Fruit fly (Drosophila melanogaster) Kc167 (cell line): ENCODE measurements around the gene CG12099.

ENCODE experiments used
- h ChIP-seq: fragments of >200 bp; optimal IDR thresholded peaks from 3 replicates; lab custom pipeline; 2018; ENCODE audit warnings: missing external identifiers
- insv ChIP-seq: fragments of >200 bp; optimal IDR thresholded peaks from 3 replicates; lab custom pipeline; 2018; ENCODE audit warnings: missing external identifiers
- psq ChIP-seq: fragments of >200 bp; optimal IDR thresholded peaks from 2 replicates; lab custom pipeline; 2017; ENCODE audit warnings: missing external identifiers
- ttk ChIP-seq: sonication (Bioruptor generic); optimal IDR thresholded peaks from 2 replicates; lab custom pipeline; 2017; ENCODE audit warnings: missing external identifiers

DNA sequence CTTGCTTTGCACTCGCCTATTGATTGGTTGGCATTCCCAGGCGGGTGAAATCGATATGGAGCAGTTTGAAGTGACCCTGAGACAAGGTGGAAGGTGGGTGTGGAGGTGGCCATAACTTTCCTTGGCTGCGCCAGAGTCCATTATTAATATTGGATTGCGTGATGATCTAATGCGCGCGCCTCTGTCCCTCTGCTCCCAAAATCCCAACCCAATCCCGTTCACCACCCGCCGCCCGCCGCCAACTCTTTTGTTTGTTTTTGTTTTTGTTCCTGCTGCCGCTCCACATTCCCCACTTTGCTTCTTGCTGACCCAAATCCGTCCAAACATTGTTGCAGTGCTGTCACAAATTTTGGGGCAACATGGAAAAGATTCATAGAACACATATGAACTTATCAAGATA is 12.8 kb upstream of the CG12099 start:
- no peak for TF ChIP-seq h
- TF ChIP-seq psq: no peak
- no peak for TF ChIP-seq insv (lab: Kevin White, UChicago)
- no peak for TF ChIP-seq ttk (lab: Kevin White, UChicago)
